Fruit fly (Drosophila melanogaster) Kc167 (cell line): ENCODE results near the gene GatB.

ENCODE experiments used
- h ChIP-seq: fragments of >200 bp; optimal IDR thresholded peaks from 3 replicates; lab custom pipeline; 2018; ENCODE audit warnings: missing external identifiers
- insv ChIP-seq: fragments of >200 bp; optimal IDR thresholded peaks from 3 replicates; lab custom pipeline; 2018; ENCODE audit warnings: missing external identifiers

DNA sequence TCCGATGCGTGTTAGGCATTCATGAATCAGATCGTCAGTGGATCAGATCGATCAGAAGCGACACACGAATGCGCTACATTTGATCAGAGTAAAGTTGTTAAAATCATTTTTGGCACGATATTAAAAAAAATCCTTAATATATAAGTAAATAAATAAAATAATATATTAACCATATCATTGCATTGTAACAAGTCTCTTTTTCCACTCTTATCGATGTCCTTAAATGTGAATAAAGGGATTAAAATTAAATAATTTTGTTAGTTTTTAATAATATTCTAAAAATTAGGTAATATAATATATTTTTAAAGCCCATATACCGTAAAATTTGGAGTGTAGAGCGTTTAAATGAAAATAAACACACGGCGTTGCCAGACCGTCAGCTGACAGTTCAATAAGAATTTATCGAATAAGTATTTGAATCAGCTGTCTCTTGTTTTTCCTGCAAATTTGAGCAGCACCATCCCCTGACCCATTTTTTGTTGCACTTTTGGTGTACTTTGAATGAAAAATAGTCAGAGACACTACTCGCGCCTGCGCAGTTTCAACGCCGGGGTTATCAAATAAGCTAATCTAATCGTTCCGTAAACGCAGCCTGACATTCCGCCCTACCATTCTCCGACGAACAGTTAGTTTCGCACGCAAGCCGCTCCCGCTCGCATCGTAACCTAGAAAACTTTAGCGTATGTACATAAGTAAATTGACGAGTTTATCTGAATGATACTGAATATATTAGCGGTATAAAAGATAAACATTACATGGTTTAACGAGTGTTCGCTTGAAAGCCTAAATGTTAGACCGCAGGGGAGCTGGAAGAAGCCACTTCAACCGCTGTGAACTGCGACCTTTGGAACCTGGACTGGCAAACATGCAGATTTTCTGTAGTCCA is 22.1 kb upstream of the GatB start, which contains the start of the genes p38a and CG6178:
- TF ChIP-seq insv (lab: Kevin White, UChicago) (no peak), h (no peak)
